Fruit fly (Drosophila melanogaster) whole organism, wandering third instar larva: ENCODE results near the gene PAPLA1.
A peak's percentile ranks its signal among the peaks of the same experiment; 100 is the strongest.

Source experiments
- Hnf4 ChIP-seq: fragments of 200-800 bp; sonication (Bioruptor generic); optimal IDR thresholded peaks from 2 replicates; lab custom pipeline; 2016; ENCODE audit warnings: missing biosample characterization, mild to moderate bottlenecking, missing genetic modification characterization
- Hr83 ChIP-seq: fragments of 200-300 bp; sonication (Bioruptor generic); optimal IDR thresholded peaks from 2 replicates; lab custom pipeline; 2016; ENCODE audit warnings: missing biosample characterization, mild to moderate bottlenecking, missing genetic modification characterization, moderate library complexity; ENCODE audit not compliant: poor library complexity, severe bottlenecking
- br ChIP-seq: fragments of 200-800 bp; sonication (Bioruptor generic); optimal IDR thresholded peaks from 2 replicates; lab custom pipeline; 2016; ENCODE audit warnings: missing biosample characterization, missing genetic modification characterization
- dmrt93B ChIP-seq: fragments of 200-800 bp; sonication (Bioruptor generic); optimal IDR thresholded peaks from 2 replicates; lab custom pipeline; 2018; ENCODE audit warnings: missing biosample characterization, mild to moderate bottlenecking, missing genetic modification characterization
- h ChIP-seq: fragments of 200-800 bp; sonication (Bioruptor generic); optimal IDR thresholded peaks from 3 replicates; lab custom pipeline; 2016; ENCODE audit warnings: missing biosample characterization, mild to moderate bottlenecking, missing genetic modification characterization
- lola ChIP-seq: fragments of >200 bp; optimal IDR thresholded peaks from 2 replicates; lab custom pipeline; 2017; ENCODE audit warnings: missing biosample characterization, missing genetic modification characterization
- pan ChIP-seq: fragments of >200 bp; optimal IDR thresholded peaks from 2 replicates; lab custom pipeline; 2017
- psq ChIP-seq: fragments of 200-800 bp; sonication (Bioruptor generic); optimal IDR thresholded peaks from 3 replicates; lab custom pipeline; 2017; ENCODE audit warnings: missing biosample characterization, mild to moderate bottlenecking, missing genetic modification characterization, moderate library complexity

- TF ChIP-seq pan (lab: Kevin White, UChicago): no peak
- no peak for TF ChIP-seq lola (GFP tag; lab: Kevin White, UChicago)
- peak; percentile 86 for TF ChIP-seq psq (GFP tag; lab: Kevin White, UChicago)
- TF ChIP-seq h (GFP tag; lab: Kevin White, UChicago): peak; percentile 94
- peak; percentile 90 for TF ChIP-seq Hr83 (GFP tag; lab: Kevin White, UChicago)
- peak; percentile 90 for TF ChIP-seq dmrt93B (GFP tag; lab: Kevin White, UChicago)
- TF ChIP-seq br (GFP tag; lab: Kevin White, UChicago): peak; percentile 94
- TF ChIP-seq Hnf4 (GFP tag; lab: Kevin White, UChicago): peak; percentile 90
Observed at dm6 chr2L:8162307-8163024, 3.0 kb upstream of the PAPLA1 start, which contains the start of gene Acbp1.
